Worm (Caenorhabditis elegans): ENCODE results near the gene nhx-1.

Gene nhx-1

DNA sequence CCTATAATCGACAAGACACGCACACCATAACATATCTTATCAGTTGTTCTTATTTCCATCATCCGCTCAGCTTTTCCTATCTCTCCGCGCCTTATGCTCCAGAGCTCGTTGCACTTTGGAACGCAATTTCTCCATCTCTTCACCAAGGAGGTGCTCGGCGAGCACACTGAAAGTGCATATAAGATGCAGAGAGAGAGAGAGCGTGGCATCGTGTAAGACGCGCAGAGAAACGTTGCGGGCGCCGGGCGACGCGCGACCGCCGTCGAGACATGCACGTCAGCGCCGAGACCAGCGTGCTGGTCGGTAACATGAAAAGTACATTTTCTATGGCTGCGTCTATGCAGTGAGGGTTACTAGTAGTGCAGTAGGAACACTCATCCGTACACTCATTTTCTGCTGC, 7.6 kb downstream of the nhx-1 start (continued):
- no peak for TF ChIP-seq F22D6.2 (tag; optimal IDR thresholded peaks at IDR 0.05)
- no peak for TF ChIP-seq rec-8 (tag; optimal IDR thresholded peaks at IDR 0.05)
- peak; percentile 75 for TF ChIP-seq chd-7 (tag; optimal IDR thresholded peaks at IDR 0.05)
- peak; percentile 66 for TF ChIP-seq attf-5 (GFP tag; optimal IDR thresholded peaks at IDR 0.05)
- peak; percentile 50 for TF ChIP-seq gei-17 (GFP tag; optimal IDR thresholded peaks at IDR 0.05)
- TF ChIP-seq ceh-27 (GFP tag; optimal IDR thresholded peaks at IDR 0.05), result peak; percentile 59
- peak; percentile 99 for TF ChIP-seq madf-10 (tag; optimal IDR thresholded peaks at IDR 0.05)
- 0 out of 2 replicates have a peak, but pooled peaks have one; percentile 46 for TF ChIP-seq ekl-4 (GFP tag; IDR thresholded peaks at IDR 0.05)
- no peak for TF ChIP-seq hmg-20 (GFP tag; IDR thresholded peaks at IDR 0.05)
- no peak for TF ChIP-seq F52B5.7 (tag; optimal IDR thresholded peaks at IDR 0.05)
- TF ChIP-seq atf-7 (tag; optimal IDR thresholded peaks at IDR 0.05), result peak; percentile 85
- no peak for TF ChIP-seq attf-3 (GFP tag; conservative IDR thresholded peaks at IDR 0.05)
- TF ChIP-seq nfyb-1 (GFP tag; IDR thresholded peaks at IDR 0.05), result peak; percentile 82
- TF ChIP-seq ztf-28 (GFP tag; IDR thresholded peaks at IDR 0.05), result no peak
- no peak for TF ChIP-seq xnd-1 (tag; optimal IDR thresholded peaks at IDR 0.05)
- TF ChIP-seq Y67H2A.10 (GFP tag; conservative IDR thresholded peaks at IDR 0.05), result no peak
- TF ChIP-seq akir-1 (GFP tag; optimal IDR thresholded peaks at IDR 0.05), result peak; percentile 58
- no peak for TF ChIP-seq madf-8 (GFP tag; conservative IDR thresholded peaks at IDR 0.05)
- no peak for TF ChIP-seq hsf-1 (GFP tag; IDR thresholded peaks at IDR 0.05)
- peak; percentile 56; the same call in 1 of the 2 replicates for TF ChIP-seq K11D2.4 (GFP tag; IDR thresholded peaks at IDR 0.05)
- TF ChIP-seq zfh-2 (GFP tag; conservative IDR thresholded peaks at IDR 0.05), result peak; percentile 98
- TF ChIP-seq B0019.2 (GFP tag; conservative IDR thresholded peaks at IDR 0.05), result no peak
- TF ChIP-seq nhr-80 (tag; optimal IDR thresholded peaks at IDR 0.05), result peak; percentile 85
- TF ChIP-seq cebp-2 (GFP tag; IDR thresholded peaks at IDR 0.05), result no peak
- no peak for TF ChIP-seq nhr-27 (tag; optimal IDR thresholded peaks at IDR 0.05)
- no peak for TF ChIP-seq athp-1 (tag; optimal IDR thresholded peaks at IDR 0.05)
- TF ChIP-seq dox-1 (GFP tag; IDR thresholded peaks at IDR 0.05), result peak; percentile 83; the same call in 1 of the 2 replicates
- peak in 1 of 2 experiments; percentile 61 for TF ChIP-seq let-607 (tag; optimal IDR thresholded peaks at IDR 0.05)
- peak; percentile 70 for TF ChIP-seq K12H6.12 (tag; optimal IDR thresholded peaks at IDR 0.05)
- TF ChIP-seq F55B11.4 (tag; optimal IDR thresholded peaks at IDR 0.05; ENCODE audit: borderline replicate concordance, insufficient read depth), result no peak
- TF ChIP-seq ets-4 (GFP tag; optimal IDR thresholded peaks at IDR 0.05), result peak; percentile 6
- TF ChIP-seq Y53G8AR.9 (GFP tag; conservative IDR thresholded peaks at IDR 0.05), result peak; percentile 65; the same call in 1 of the 2 replicates
- TF ChIP-seq repo-1 (tag; optimal IDR thresholded peaks at IDR 0.05), result peak; percentile 49
- TF ChIP-seq cebp-1 (GFP tag; IDR thresholded peaks at IDR 0.05), result 0 out of 2 replicates have a peak, but pooled peaks have one; percentile 28
- peak; percentile 79 for TF ChIP-seq cebp-1 (tag; optimal IDR thresholded peaks at IDR 0.05)
- no peak for TF ChIP-seq nhr-90 (tag; optimal IDR thresholded peaks at IDR 0.05)
- TF ChIP-seq lin-40 (tag; optimal IDR thresholded peaks at IDR 0.05), result peak; percentile 67
- TF ChIP-seq F10E7.11 (tag; optimal IDR thresholded peaks at IDR 0.05), result no peak
- no peak for TF ChIP-seq T07F8.4 (tag; optimal IDR thresholded peaks at IDR 0.05)
- no peak for TF ChIP-seq sptf-2 (GFP tag; optimal IDR thresholded peaks at IDR 0.05)
- peak; percentile 72; the same call in 1 of the 2 replicates for TF ChIP-seq Y56A3A.18 (GFP tag; IDR thresholded peaks at IDR 0.05)
- peak; percentile 57; the same call in 1 of the 2 replicates for TF ChIP-seq egrh-3 (GFP tag; IDR thresholded peaks at IDR 0.05)
- peak; percentile 32 for TF ChIP-seq F57A8.1 (GFP tag; optimal IDR thresholded peaks at IDR 0.05)
- peak; percentile 2 for TF ChIP-seq tlf-1 (GFP tag; optimal IDR thresholded peaks at IDR 0.05)
- no peak for TF ChIP-seq dpl-1 (GFP tag; optimal IDR thresholded peaks at IDR 0.05)
- TF ChIP-seq mel-28 (tag; optimal IDR thresholded peaks at IDR 0.05; ENCODE audit: borderline replicate concordance), result no peak
- TF ChIP-seq nhr-120 (GFP tag; IDR thresholded peaks at IDR 0.05), result no peak

Measured in whole organism, young adult.